Fruit fly (Drosophila melanogaster) whole organism, prepupa: ENCODE data around the gene Sf3b1.

Experiments
- Blimp-1 ChIP-seq: fragments of 200-800 bp; sonication (Bioruptor generic); optimal IDR thresholded peaks from 3 replicates; lab custom pipeline; 2017; ENCODE audit warnings: missing biosample characterization, missing genetic modification characterization, mild to moderate bottlenecking, moderate library complexity, missing genetic modification reagents
- CG10631 ChIP-seq: fragments of 200-800 bp; sonication (Bioruptor generic); optimal IDR thresholded peaks from 2 replicates; lab custom pipeline; 2016; ENCODE audit warnings: missing biosample characterization, missing genetic modification characterization
- CG11294 ChIP-seq: fragments of 200-800 bp; sonication (Bioruptor generic); IDR thresholded peaks from 2 replicates; pipeline ENCODE4 v1.3.6; 2022; ENCODE audit warnings: missing biosample characterization, missing genetic modification characterization
- CG11762 ChIP-seq: fragments of 200-800 bp; sonication (Bioruptor generic); optimal IDR thresholded peaks from 3 replicates; lab custom pipeline; 2016; ENCODE audit warnings: missing biosample characterization, missing genetic modification characterization; ENCODE audit not compliant: insufficient read depth
- CG15336 ChIP-seq: fragments of 200-800 bp; sonication (Bioruptor generic); IDR thresholded peaks from 2 replicates; pipeline ENCODE4 v1.3.6; 2022; ENCODE audit warnings: missing biosample characterization, missing genetic modification characterization
- CG16779 ChIP-seq: fragments of 200-800 bp; sonication (Bioruptor generic); optimal IDR thresholded peaks from 3 replicates; lab custom pipeline; 2017; ENCODE audit warnings: missing biosample characterization, mild to moderate bottlenecking, missing genetic modification characterization
- CG31627 ChIP-seq: fragments of 200-800 bp; sonication (Bioruptor generic); optimal IDR thresholded peaks from 3 replicates; lab custom pipeline; 2016; ENCODE audit warnings: missing biosample characterization, missing genetic modification characterization
- CG32006 ChIP-seq: fragments of 200-800 bp; sonication (Bioruptor generic); optimal IDR thresholded peaks from 3 replicates; lab custom pipeline; 2017; ENCODE audit warnings: missing biosample characterization, mild to moderate bottlenecking, missing genetic modification characterization
- CG34406 ChIP-seq: fragments of 200-800 bp; sonication (Bioruptor generic); optimal IDR thresholded peaks from 3 replicates; lab custom pipeline; 2016; ENCODE audit warnings: missing biosample characterization, missing genetic modification characterization
- CG3919 ChIP-seq: fragments of 200-800 bp; sonication (Bioruptor generic); optimal IDR thresholded peaks from 3 replicates; lab custom pipeline; 2016; ENCODE audit warnings: missing biosample characterization, missing genetic modification characterization
- CG4318 ChIP-seq: fragments of 200-800 bp; sonication (Bioruptor generic); optimal IDR thresholded peaks from 3 replicates; lab custom pipeline; 2017; ENCODE audit warnings: missing biosample characterization, mild to moderate bottlenecking, missing genetic modification characterization
- CG6163 ChIP-seq: fragments of 200-800 bp; sonication (Bioruptor generic); IDR thresholded peaks from 3 replicates; pipeline ENCODE4 v1.3.6; 2022; ENCODE audit warnings: missing biosample characterization, missing genetic modification characterization
- CG6276 ChIP-seq: fragments of 200-800 bp; sonication (Bioruptor generic); optimal IDR thresholded peaks from 2 replicates; lab custom pipeline; 2017; ENCODE audit warnings: missing biosample characterization, mild to moderate bottlenecking, missing genetic modification characterization
- CG6792 ChIP-seq: fragments of 200-800 bp; sonication (Bioruptor generic); optimal IDR thresholded peaks from 3 replicates; lab custom pipeline; 2016; ENCODE audit warnings: missing biosample characterization, missing genetic modification characterization
- CG6808 ChIP-seq: fragments of 200-800 bp; sonication (Bioruptor generic); optimal IDR thresholded peaks from 3 replicates; lab custom pipeline; 2017; ENCODE audit warnings: missing biosample characterization, missing genetic modification characterization, mild to moderate bottlenecking, moderate library complexity, missing genetic modification reagents
- CG6854 ChIP-seq: fragments of 200-800 bp; sonication (Bioruptor generic); optimal IDR thresholded peaks from 2 replicates; lab custom pipeline; 2017; ENCODE audit warnings: missing biosample characterization, mild to moderate bottlenecking, missing genetic modification characterization
- CG7368 ChIP-seq: fragments of 200-800 bp; sonication (Bioruptor generic); optimal IDR thresholded peaks from 3 replicates; lab custom pipeline; 2016; ENCODE audit warnings: missing biosample characterization, missing genetic modification characterization
- CG8119 ChIP-seq: fragments of 200-800 bp; sonication (Bioruptor generic); IDR thresholded peaks from 3 replicates; pipeline ENCODE4 v1.3.6; 2022; ENCODE audit warnings: missing biosample characterization, missing genetic modification characterization
- CG8319 ChIP-seq: fragments of 200-800 bp; sonication (Bioruptor generic); optimal IDR thresholded peaks from 3 replicates; lab custom pipeline; 2016; ENCODE audit warnings: missing biosample characterization, missing genetic modification characterization
- CG8632 ChIP-seq: fragments of 200-800 bp; sonication (Bioruptor generic); optimal IDR thresholded peaks from 3 replicates; lab custom pipeline; 2016; ENCODE audit warnings: missing biosample characterization, missing genetic modification characterization
- Eip75B ChIP-seq: fragments of 200-800 bp; sonication (Bioruptor generic); optimal IDR thresholded peaks from 3 replicates; lab custom pipeline; 2016; ENCODE audit warnings: missing biosample characterization, missing genetic modification characterization
- Eip93F ChIP-seq: fragments of 200-800 bp; sonication (Bioruptor generic); optimal IDR thresholded peaks from 2 replicates; lab custom pipeline; 2016; ENCODE audit warnings: missing biosample characterization, mild to moderate bottlenecking, missing genetic modification characterization
- Ets21C ChIP-seq: fragments of 200-800 bp; sonication (Bioruptor generic); optimal IDR thresholded peaks from 3 replicates; lab custom pipeline; 2016; ENCODE audit warnings: missing biosample characterization, missing genetic modification characterization
- Gug ChIP-seq: fragments of 200-800 bp; sonication (Bioruptor generic); IDR thresholded peaks from 2 replicates; pipeline ENCODE4 v1.3.6; 2022; ENCODE audit warnings: missing biosample characterization, missing genetic modification characterization
- Hr39 ChIP-seq: fragments of 200-800 bp; sonication (Bioruptor generic); optimal IDR thresholded peaks from 2 replicates; lab custom pipeline; 2016; ENCODE audit warnings: missing biosample characterization, missing genetic modification characterization
- Hr4 ChIP-seq: fragments of 200-800 bp; sonication (Bioruptor generic); optimal IDR thresholded peaks from 3 replicates; lab custom pipeline; 2016; ENCODE audit warnings: missing biosample characterization, missing genetic modification characterization
- Lpt ChIP-seq: fragments of 200-800 bp; sonication (Bioruptor generic); optimal IDR thresholded peaks from 3 replicates; lab custom pipeline; 2016; ENCODE audit warnings: missing biosample characterization, missing genetic modification characterization
- Met ChIP-seq: fragments of 200-800 bp; sonication (Bioruptor generic); optimal IDR thresholded peaks from 3 replicates; lab custom pipeline; 2016; ENCODE audit warnings: missing biosample characterization, missing genetic modification characterization
- OdsH ChIP-seq: fragments of 200-800 bp; sonication (Bioruptor generic); optimal IDR thresholded peaks from 3 replicates; lab custom pipeline; 2016; ENCODE audit warnings: missing biosample characterization, missing genetic modification characterization
- Smox ChIP-seq: fragments of 200-800 bp; sonication (Bioruptor generic); optimal IDR thresholded peaks from 3 replicates; lab custom pipeline; 2016; ENCODE audit warnings: missing biosample characterization, missing genetic modification characterization
- Sox102F ChIP-seq: fragments of 200-800 bp; sonication (Bioruptor generic); optimal IDR thresholded peaks from 2 replicates; lab custom pipeline; 2016; ENCODE audit warnings: missing biosample characterization, mild to moderate bottlenecking, missing genetic modification characterization
- Sox14 ChIP-seq: fragments of 200-800 bp; sonication (Bioruptor generic); optimal IDR thresholded peaks from 3 replicates; lab custom pipeline; 2016; ENCODE audit warnings: missing biosample characterization, missing genetic modification characterization
- Sox15 ChIP-seq: fragments of 200-800 bp; sonication (Bioruptor generic); optimal IDR thresholded peaks from 3 replicates; lab custom pipeline; 2016; ENCODE audit warnings: missing biosample characterization, missing genetic modification characterization
- acj6 ChIP-seq: fragments of 200-800 bp; sonication (Bioruptor generic); optimal IDR thresholded peaks from 3 replicates; lab custom pipeline; 2016; ENCODE audit warnings: missing biosample characterization, missing genetic modification characterization
- dac ChIP-seq: fragments of 200-800 bp; sonication (Bioruptor generic); optimal IDR thresholded peaks from 2 replicates; lab custom pipeline; 2017; ENCODE audit warnings: missing biosample characterization, mild to moderate bottlenecking, missing genetic modification characterization
- dsx ChIP-seq: fragments of 200-800 bp; optimal IDR thresholded peaks from 3 replicates; lab custom pipeline; 2019; ENCODE audit warnings: missing biosample characterization, mild to moderate bottlenecking, missing genetic modification characterization, moderate library complexity; ENCODE audit not compliant: poor library complexity, severe bottlenecking
- eg ChIP-seq: fragments of 200-800 bp; sonication (Bioruptor generic); IDR thresholded peaks from 3 replicates; pipeline ENCODE4 v1.3.6; 2022; ENCODE audit warnings: missing biosample characterization, missing genetic modification characterization
- fd59A ChIP-seq: fragments of 200-800 bp; sonication (Bioruptor generic); optimal IDR thresholded peaks from 2 replicates; lab custom pipeline; 2017; ENCODE audit warnings: missing biosample characterization, mild to moderate bottlenecking, missing genetic modification characterization, missing genetic modification reagents
- fd85E ChIP-seq: fragments of 200-800 bp; sonication (Bioruptor generic); optimal IDR thresholded peaks from 3 replicates; lab custom pipeline; 2016; ENCODE audit warnings: missing biosample characterization, missing genetic modification characterization
- fkh ChIP-seq: fragments of 200-800 bp; sonication (Bioruptor generic); optimal IDR thresholded peaks from 3 replicates; lab custom pipeline; 2017; ENCODE audit warnings: missing biosample characterization, mild to moderate bottlenecking, missing genetic modification characterization, moderate library complexity
- lz ChIP-seq: fragments of 200-800 bp; sonication (Bioruptor generic); optimal IDR thresholded peaks from 3 replicates; lab custom pipeline; 2016; ENCODE audit warnings: missing biosample characterization, missing genetic modification characterization
- net ChIP-seq: fragments of 200-800 bp; sonication (Bioruptor generic); optimal IDR thresholded peaks from 3 replicates; lab custom pipeline; 2016; ENCODE audit warnings: missing biosample characterization, missing genetic modification characterization
- pdm3 ChIP-seq: fragments of 200-800 bp; sonication (Bioruptor generic); optimal IDR thresholded peaks from 3 replicates; lab custom pipeline; 2016; ENCODE audit warnings: missing biosample characterization, missing genetic modification characterization
- salr ChIP-seq, 2 experiments: fragments of 200-800 bp; sonication (Bioruptor generic); optimal IDR thresholded peaks; 3 replicates each; lab custom pipeline; 2016 to 2018; ENCODE audit warnings: missing biosample characterization in 2 of 2, missing genetic modification characterization in 2 of 2, mild to moderate bottlenecking in 1 of 2
- spab ChIP-seq: fragments of 200-800 bp; sonication (Bioruptor generic); optimal IDR thresholded peaks from 2 replicates; lab custom pipeline; 2017; ENCODE audit warnings: missing biosample characterization, mild to moderate bottlenecking, missing genetic modification characterization, missing genetic modification reagents
- topi ChIP-seq: fragments of 200-800 bp; sonication (Bioruptor generic); optimal IDR thresholded peaks from 3 replicates; lab custom pipeline; 2016; ENCODE audit warnings: missing biosample characterization, missing genetic modification characterization
- vri ChIP-seq: fragments of 200-800 bp; sonication (Bioruptor generic); optimal IDR thresholded peaks from 3 replicates; lab custom pipeline; 2016; ENCODE audit warnings: missing biosample characterization, mild to moderate bottlenecking, missing genetic modification characterization

Gene Sf3b1

DNA sequence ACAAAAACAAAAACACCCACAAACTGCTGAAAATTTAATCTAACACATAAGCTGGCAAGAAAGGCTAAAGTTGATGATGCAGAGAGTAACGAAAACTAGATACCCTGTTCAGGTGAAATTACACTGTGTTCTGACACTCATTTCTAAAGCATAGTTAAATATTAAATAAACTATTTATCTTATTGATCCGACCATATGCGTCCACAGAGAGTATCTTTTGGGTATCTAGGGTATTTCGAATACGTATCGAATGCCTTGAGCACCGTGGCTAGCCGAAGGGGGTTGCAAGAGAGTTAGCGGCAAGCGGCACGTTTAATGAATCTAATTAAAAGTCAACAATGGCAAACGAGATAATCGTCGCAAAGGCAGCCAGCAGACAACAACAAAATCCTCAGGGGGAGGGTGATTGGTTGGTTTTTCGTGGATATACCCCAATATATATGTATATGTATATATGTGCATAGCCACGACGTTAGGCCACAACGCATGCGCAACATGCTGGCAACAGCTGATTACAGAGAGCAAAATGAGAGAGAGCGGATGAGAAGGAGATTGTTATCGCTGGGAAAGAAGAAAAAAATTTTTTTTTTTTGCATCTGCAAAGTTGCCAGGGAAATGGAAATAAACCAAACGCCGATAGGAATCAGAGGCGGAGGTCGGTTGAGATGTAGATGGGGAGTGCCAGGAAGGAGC, 46.1 kb upstream of the Sf3b1 start (continued):
- no peak for TF ChIP-seq lz (GFP tag; lab: Kevin White, UChicago)
- no peak for TF ChIP-seq fd59A
- TF ChIP-seq CG32006 (GFP tag; lab: Kevin White, UChicago) = peak; percentile 35
- TF ChIP-seq CG6792 = no peak
- TF ChIP-seq Eip93F (GFP tag; lab: Kevin White, UChicago) = no peak
- peak; percentile 15 for TF ChIP-seq OdsH
- no peak for TF ChIP-seq CG8319 (GFP tag; lab: Kevin White, UChicago)
- TF ChIP-seq Sox15 (GFP tag; lab: Kevin White, UChicago) = no peak
- TF ChIP-seq fkh = peak; percentile 34
- TF ChIP-seq Ets21C (GFP tag; lab: Kevin White, UChicago) = no peak
- TF ChIP-seq Hr4 (GFP tag; lab: Kevin White, UChicago) = peak; percentile 54
- TF ChIP-seq pdm3 (GFP tag; lab: Kevin White, UChicago) = peak; percentile 22
- TF ChIP-seq CG6808 = no peak

DNA sequence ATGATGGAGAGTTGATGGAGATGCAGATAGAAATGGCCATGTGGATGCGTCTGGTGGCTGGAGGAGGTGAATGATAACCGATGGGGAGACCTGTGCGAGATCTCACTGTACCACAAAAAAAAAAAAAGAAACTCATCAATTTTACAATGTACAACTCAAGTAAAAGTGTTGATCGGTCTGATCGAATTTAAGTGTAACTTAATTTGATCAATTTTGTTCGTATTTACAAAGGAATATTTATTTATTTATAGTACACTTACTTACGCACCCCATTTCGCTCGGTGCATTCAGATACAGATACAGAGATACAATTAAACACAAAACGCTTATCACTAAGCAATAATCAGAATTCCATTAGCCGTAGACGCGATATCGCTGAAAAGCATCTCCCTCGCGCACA, 45.4 kb upstream of the Sf3b1 start:
- TF ChIP-seq CG34406 (GFP tag; lab: Kevin White, UChicago) = peak; percentile 41
- peak; percentile 45 for TF ChIP-seq CG31627 (GFP tag; lab: Kevin White, UChicago)
- peak; percentile 49 for TF ChIP-seq CG11762 (GFP tag; lab: Kevin White, UChicago)
- no peak for TF ChIP-seq vri (GFP tag; lab: Kevin White, UChicago)
- TF ChIP-seq Lpt (GFP tag; lab: Kevin White, UChicago) = no peak
- TF ChIP-seq CG3919 = peak; percentile 63
- peak; percentile 35 for TF ChIP-seq spab (GFP tag; lab: Kevin White, UChicago)
- TF ChIP-seq CG7368 (GFP tag; lab: Kevin White, UChicago) = no peak
- TF ChIP-seq CG6808 = peak; percentile 33
- no peak for TF ChIP-seq dac (GFP tag; lab: Kevin White, UChicago)
- TF ChIP-seq Met (GFP tag; lab: Kevin White, UChicago) = peak; percentile 62
- TF ChIP-seq CG16779 (tag; lab: Kevin White, UChicago) = no peak
- TF ChIP-seq pdm3 (GFP tag; lab: Kevin White, UChicago) = peak; percentile 56
- peak; percentile 41 for TF ChIP-seq acj6 (GFP tag; lab: Kevin White, UChicago)
- TF ChIP-seq Hr4 (GFP tag; lab: Kevin White, UChicago) = peak; percentile 43
- TF ChIP-seq Eip75B (GFP tag; lab: Kevin White, UChicago) = peak; percentile 43
- TF ChIP-seq CG10631 = peak; percentile 58
- TF ChIP-seq CG32006 (GFP tag; lab: Kevin White, UChicago) = peak; percentile 73
- peak; percentile 28 to 42 for TF ChIP-seq salr (GFP tag; optimal IDR thresholded peaks at IDR 0.05; lab: Kevin White, UChicago)
- TF ChIP-seq CG4318 = peak; percentile 29
- peak; percentile 47 for TF ChIP-seq topi (GFP tag; lab: Kevin White, UChicago)
- 0 out of 2 replicates have a peak, but pooled peaks have one; percentile 22 for TF ChIP-seq Gug
- TF ChIP-seq fd85E (GFP tag; lab: Kevin White, UChicago) = no peak
- TF ChIP-seq net = peak; percentile 27
- TF ChIP-seq Smox (GFP tag; lab: Kevin White, UChicago) = peak; percentile 14
- peak; percentile 30 for TF ChIP-seq Ets21C (GFP tag; lab: Kevin White, UChicago)
- TF ChIP-seq CG6854 = no peak
- TF ChIP-seq Blimp-1 (GFP tag; lab: Kevin White, UChicago) = no peak
- TF ChIP-seq CG15336 (GFP tag; lab: Robert Waterston, UW) = peak; percentile 48
- peak; percentile 43 for TF ChIP-seq CG6276 (GFP tag; lab: Kevin White, UChicago)
- TF ChIP-seq CG11294 (GFP tag; lab: Robert Waterston, UW) = no peak
- TF ChIP-seq lz (GFP tag; lab: Kevin White, UChicago) = peak; percentile 40
- TF ChIP-seq Hr39 (GFP tag; lab: Kevin White, UChicago) = peak; percentile 45
- TF ChIP-seq CG8119 (GFP tag; lab: Robert Waterston, UW) = peak; percentile 51; the same call in 2 of the 3 replicates
- peak; percentile 50 for TF ChIP-seq CG8632
- peak; percentile 35 for TF ChIP-seq CG8319 (GFP tag; lab: Kevin White, UChicago)
- TF ChIP-seq OdsH = peak; percentile 68
- peak; percentile 46; the same call in 2 of the 3 replicates for TF ChIP-seq eg (GFP tag; lab: Robert Waterston, UW)
- no peak for TF ChIP-seq dsx
- TF ChIP-seq Sox15 (GFP tag; lab: Kevin White, UChicago) = no peak
- no peak for TF ChIP-seq CG6792
- TF ChIP-seq Sox102F (GFP tag; lab: Kevin White, UChicago) = peak; percentile 50
- peak; percentile 30 for TF ChIP-seq Sox14 (GFP tag; lab: Kevin White, UChicago)
- TF ChIP-seq CG6163 (GFP tag; lab: Robert Waterston, UW) = peak; percentile 55; the same call in 1 of the 3 replicates
